Worm (Caenorhabditis elegans) whole organism, early embryonic: ENCODE data around the gene asp-12.

Experiments
- B0310.2 ChIP-seq: sonication (generic microtip); optimal IDR thresholded peaks from 2 replicates; lab custom pipeline; 2016; ENCODE audit warnings: mild to moderate bottlenecking, missing genetic modification characterization, missing compliant biosample characterization
- F13C5.2 ChIP-seq: sonication (generic microtip); optimal IDR thresholded peaks from 2 replicates; lab custom pipeline; 2017; ENCODE audit warnings: mild to moderate bottlenecking, missing genetic modification characterization, inconsistent platforms, missing compliant biosample characterization
- ama-1 ChIP-seq: fragments of 150-350 bp; optimal IDR thresholded peaks from 2 replicates; lab custom pipeline; 2014
- ets-7 ChIP-seq: sonication (generic microtip); optimal IDR thresholded peaks from 2 replicates; lab custom pipeline; 2016; ENCODE audit warnings: missing genotype, missing genetic modification characterization, missing compliant biosample characterization
- flt-1 ChIP-seq: fragments of 200-800 bp; sonication (Bioruptor generic); IDR thresholded peaks from 2 replicates; pipeline ENCODE4 v1.3.6; 2022; ENCODE audit warnings: missing genetic modification characterization, missing compliant biosample characterization
- hnd-1 ChIP-seq: sonication (generic microtip); optimal IDR thresholded peaks from 2 replicates; lab custom pipeline; 2016; ENCODE audit warnings: missing genetic modification characterization, missing compliant biosample characterization
- pes-1 ChIP-seq: fragments of 200-800 bp; sonication (Bioruptor generic); IDR thresholded peaks from 2 replicates; pipeline ENCODE4 v1.3.6; 2022; ENCODE audit warnings: missing genetic modification reagents, missing genetic modification characterization, missing compliant biosample characterization
- tbx-11 ChIP-seq: fragments of 200-800 bp; sonication (Bioruptor generic); IDR thresholded peaks from 2 replicates; pipeline ENCODE4 v1.3.6; 2022; ENCODE audit warnings: missing genetic modification characterization, missing compliant biosample characterization

DNA sequence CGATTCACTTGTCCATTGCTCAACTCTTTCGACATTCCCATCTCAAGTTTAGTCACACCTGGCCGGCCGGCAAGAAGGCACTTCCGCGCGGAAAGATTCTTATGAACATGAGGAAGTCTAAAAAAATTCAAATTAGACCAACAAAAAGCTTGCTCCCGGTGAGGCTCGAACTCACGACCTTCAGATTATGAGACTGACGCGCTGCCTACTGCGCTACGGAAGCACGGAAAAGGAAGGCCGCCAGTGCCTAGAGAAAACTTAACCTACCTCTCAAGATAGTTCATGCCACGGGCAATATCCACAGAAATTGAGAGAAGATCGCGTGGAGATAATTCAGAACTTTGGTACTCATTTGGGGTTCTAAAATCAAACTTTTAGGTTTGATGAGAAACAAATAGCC lies 39.0 kb upstream of the asp-12 start:
- TF ChIP-seq ama-1 (lab: Kevin White, UChicago) (no peak), B0310.2 (tag; lab: Kevin White, UChicago) (no peak), hnd-1 (tag; lab: Kevin White, UChicago) (no peak), pes-1 (GFP tag; lab: Robert Waterston, UW) (no peak), F13C5.2 (no peak), tbx-11 (GFP tag; lab: Robert Waterston, UW) (no peak), flt-1 (GFP tag; lab: Robert Waterston, UW) (0 out of 2 replicates have a peak, but pooled peaks have one; percentile 44), ets-7 (tag; lab: Kevin White, UChicago) (no peak)
